Worm (Caenorhabditis elegans) whole organism, early embryonic: ENCODE results near the gene W09D6.5.

ENCODE experiments used
- B0310.2 ChIP-seq: sonication (generic microtip); optimal IDR thresholded peaks from 2 replicates; lab custom pipeline; 2016; ENCODE audit warnings: mild to moderate bottlenecking, missing genetic modification characterization, missing compliant biosample characterization
- ets-7 ChIP-seq: sonication (generic microtip); optimal IDR thresholded peaks from 2 replicates; lab custom pipeline; 2016; ENCODE audit warnings: missing genotype, missing genetic modification characterization, missing compliant biosample characterization
- hmg-4 ChIP-seq: fragments of 200-800 bp; sonication (Bioruptor generic); optimal IDR thresholded peaks from 2 replicates; lab custom pipeline; 2018; ENCODE audit warnings: mild to moderate bottlenecking, missing genetic modification characterization, missing compliant biosample characterization
- tra-4 ChIP-seq: sonication (generic microtip); optimal IDR thresholded peaks from 2 replicates; lab custom pipeline; 2017; ENCODE audit warnings: missing genetic modification characterization, missing compliant biosample characterization

ce11 chrIII:11101246-11101645, 13.0 kb downstream of the W09D6.5 start:
- TF ChIP-seq hmg-4 (GFP tag; lab: Kevin White, UChicago), result no peak
- no peak for TF ChIP-seq tra-4
- no peak for TF ChIP-seq ets-7 (tag; lab: Kevin White, UChicago)
- TF ChIP-seq B0310.2 (tag; lab: Kevin White, UChicago), result no peak
